Worm (Caenorhabditis elegans): ENCODE results near the gene ran-3.

The ran-3 gene

DNA sequence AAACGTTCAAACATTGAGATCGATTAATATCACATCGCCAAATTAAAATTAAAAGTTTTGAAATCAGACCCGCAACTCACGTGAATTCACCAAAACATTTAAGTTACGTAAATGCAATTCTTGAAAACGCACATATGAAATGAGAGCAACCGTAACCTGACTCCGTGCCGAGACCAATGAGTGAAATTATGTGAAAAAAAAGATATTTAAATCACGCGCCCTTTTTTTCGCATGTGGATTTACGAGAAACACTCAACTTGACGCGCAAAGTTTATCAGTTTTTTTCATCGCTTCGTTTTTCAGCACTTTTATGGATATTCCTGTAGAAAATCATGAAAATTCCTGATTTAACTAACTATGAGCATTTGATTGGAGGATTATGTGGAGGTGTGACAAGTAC lies 48.8 kb downstream of the ran-3 start, which contains the start of the genes gei-14 and slc-25A32:
Gene gei-14 (minus strand): TSS at position 175 of the 400 bp plus-strand sequence.
Gene slc-25A32 (plus strand): TSS at position 242 of the 400 bp plus-strand sequence.
- TF ChIP-seq ces-1 (GFP tag; optimal IDR thresholded peaks at IDR 0.05) (no peak), lin-35 (GFP tag; optimal IDR thresholded peaks at IDR 0.05) (peak; percentile 91 to 96), lsy-2 (tag; optimal IDR thresholded peaks at IDR 0.05) (peak; percentile 68 to 81), blmp-1 (tag; optimal IDR thresholded peaks at IDR 0.05) (peak; percentile 55), F16B12.6 (tag; optimal IDR thresholded peaks at IDR 0.05) (peak; percentile 78), nhr-19 (GFP tag; conservative IDR thresholded peaks at IDR 0.05) (0 out of 2 replicates have a peak, but pooled peaks have one; percentile 25), nhr-85 (tag) (peak; percentile 65), elt-3 (tag; optimal IDR thresholded peaks at IDR 0.05) (peak in 1 of 6 experiments; percentile 24), dpl-1 (GFP tag; optimal IDR thresholded peaks at IDR 0.05) (peak; percentile 88 to 92 (median 90)), skn-1 (tag; optimal IDR thresholded peaks at IDR 0.05) (peak; percentile 39), mdl-1 (tag; optimal IDR thresholded peaks at IDR 0.05) (no peak), mep-1 (tag; optimal IDR thresholded peaks at IDR 0.05) (no peak), tbx-2 (tag; optimal IDR thresholded peaks at IDR 0.05) (peak; percentile 4), lin-15B (tag; optimal IDR thresholded peaks at IDR 0.05) (peak; percentile 53), fkh-10 (GFP tag; optimal IDR thresholded peaks at IDR 0.05) (no peak), fos-1 (tag; optimal IDR thresholded peaks at IDR 0.05) (peak; percentile 1), nhr-71 (tag; optimal IDR thresholded peaks at IDR 0.05) (peak; percentile 46), snu-23 (GFP tag; optimal IDR thresholded peaks at IDR 0.05) (peak; percentile 40), xbp-1 (tag; optimal IDR thresholded peaks at IDR 0.05) (peak; percentile 13), rnt-1 (tag; optimal IDR thresholded peaks at IDR 0.05) (peak; percentile 33), pax-3 (tag; optimal IDR thresholded peaks at IDR 0.05) (no peak), lin-39 (tag; optimal IDR thresholded peaks at IDR 0.05) (no peak), nhr-20 (tag; optimal IDR thresholded peaks at IDR 0.05) (peak; percentile 18), ceh-82 (tag; optimal IDR thresholded peaks at IDR 0.05) (peak in 2 of 3 experiments; percentile 33 to 34), efl-1 (optimal IDR thresholded peaks at IDR 0.05) (peak; percentile 92 to 95), efl-1 (GFP tag; optimal IDR thresholded peaks at IDR 0.05 in 1 of 2) (peak; percentile 90 to 99)

- TF ChIP-seq isw-1 (GFP tag; IDR thresholded peaks at IDR 0.05) (no peak), nhr-28 (tag; optimal IDR thresholded peaks at IDR 0.05) (no peak), pqm-1 (tag; optimal IDR thresholded peaks at IDR 0.05) (no peak), mef-2 (tag; optimal IDR thresholded peaks at IDR 0.05) (no peak), nhr-12 (tag; optimal IDR thresholded peaks at IDR 0.05) (no peak), ets-5 (GFP tag; IDR thresholded peaks at IDR 0.05) (no peak), alr-1 (tag; optimal IDR thresholded peaks at IDR 0.05; ENCODE audit: borderline replicate concordance) (no peak), ceh-8 (GFP tag; optimal IDR thresholded peaks at IDR 0.05) (no peak), hlh-4 (tag; optimal IDR thresholded peaks at IDR 0.05) (no peak), dpl-1 (GFP tag; optimal IDR thresholded peaks at IDR 0.05) (no peak)
Measured at ce11 chrII:8273060-8273459, 51.8 kb downstream of the ran-3 start.
